Worm (Caenorhabditis elegans): Measurements from ENCODE around the gene vrp-1.

Gene vrp-1

ce11 chrIV:3001500-3001899, 10.9 kb upstream of the vrp-1 start:
- TF ChIP-seq lin-32 (GFP tag; optimal IDR thresholded peaks at IDR 0.05): no peak
- no peak for TF ChIP-seq mab-5 (tag; optimal IDR thresholded peaks at IDR 0.05)
- TF ChIP-seq unc-39 (tag; optimal IDR thresholded peaks at IDR 0.05): no peak
- no peak for TF ChIP-seq tbx-8 (GFP tag; optimal IDR thresholded peaks at IDR 0.05)
- TF ChIP-seq zip-8 (tag; optimal IDR thresholded peaks at IDR 0.05): no peak
- TF ChIP-seq cnd-1 (tag; optimal IDR thresholded peaks at IDR 0.05): no peak
- TF ChIP-seq ceh-83 (GFP tag; optimal IDR thresholded peaks at IDR 0.05): no peak
- no peak for TF ChIP-seq ces-1 (GFP tag; optimal IDR thresholded peaks at IDR 0.05)
- TF ChIP-seq sptf-1 (tag; optimal IDR thresholded peaks at IDR 0.05): no peak
- no peak for TF ChIP-seq mls-2 (tag; optimal IDR thresholded peaks at IDR 0.05)
- no peak for TF ChIP-seq ceh-39 (tag; optimal IDR thresholded peaks at IDR 0.05)
- TF ChIP-seq nhr-12 (tag; optimal IDR thresholded peaks at IDR 0.05): no peak
- TF ChIP-seq elt-1 (tag; optimal IDR thresholded peaks at IDR 0.05; ENCODE audit: borderline replicate concordance, insufficient read depth): no peak
- TF ChIP-seq pha-4 (tag; optimal IDR thresholded peaks at IDR 0.05): no peak
- no peak for TF ChIP-seq blmp-1 (tag; optimal IDR thresholded peaks at IDR 0.05)
- no peak for TF ChIP-seq snpc-4 (tag; optimal IDR thresholded peaks at IDR 0.05)
- no peak for TF ChIP-seq bed-3 (GFP tag; optimal IDR thresholded peaks at IDR 0.05)
- TF ChIP-seq sem-2 (GFP tag; optimal IDR thresholded peaks at IDR 0.05): no peak
- TF ChIP-seq elt-3 (tag; optimal IDR thresholded peaks at IDR 0.05): no peak

- TF ChIP-seq drap-1 (GFP tag; optimal IDR thresholded peaks at IDR 0.05) (no peak), unc-120 (tag; optimal IDR thresholded peaks at IDR 0.05; ENCODE audit: poor library complexity, severe bottlenecking) (no peak), tbx-8 (GFP tag; optimal IDR thresholded peaks at IDR 0.05) (no peak), snpc-4 (tag; optimal IDR thresholded peaks at IDR 0.05) (no peak), lin-32 (GFP tag; optimal IDR thresholded peaks at IDR 0.05) (no peak), zip-8 (tag; optimal IDR thresholded peaks at IDR 0.05) (no peak), bed-3 (GFP tag; optimal IDR thresholded peaks at IDR 0.05) (no peak), ceh-43 (GFP tag; optimal IDR thresholded peaks at IDR 0.05) (no peak), nhr-237 (tag; optimal IDR thresholded peaks at IDR 0.05) (no peak)
Observed at ce11 chrIV:3002807-3003206, 9.6 kb upstream of the vrp-1 start.

- TF ChIP-seq unc-39 (tag; optimal IDR thresholded peaks at IDR 0.05) (no peak), elt-1 (tag; optimal IDR thresholded peaks at IDR 0.05; ENCODE audit: borderline replicate concordance, insufficient read depth) (no peak), ces-1 (GFP tag; optimal IDR thresholded peaks at IDR 0.05) (no peak), unc-120 (tag; optimal IDR thresholded peaks at IDR 0.05; ENCODE audit: poor library complexity, severe bottlenecking) (no peak), snpc-4 (tag; optimal IDR thresholded peaks at IDR 0.05) (no peak), lin-13 (tag; optimal IDR thresholded peaks at IDR 0.05) (no peak)
Observed at ce11 chrIV:3008828-3009227, 3.6 kb upstream of the vrp-1 start, which contains the start of gene Y54G2A.73. TSS of gene Y54G2A.73 (minus strand) at chrIV:3008892.

- TF ChIP-seq bed-3 (GFP tag; optimal IDR thresholded peaks at IDR 0.05) (no peak), elt-3 (tag; optimal IDR thresholded peaks at IDR 0.05) (no peak), lsy-2 (tag; optimal IDR thresholded peaks at IDR 0.05) (no peak), ceh-39 (tag; optimal IDR thresholded peaks at IDR 0.05) (no peak), drap-1 (GFP tag; optimal IDR thresholded peaks at IDR 0.05) (no peak), M03D4.4 (tag; optimal IDR thresholded peaks at IDR 0.05) (no peak), mep-1 (tag; optimal IDR thresholded peaks at IDR 0.05) (no peak), sptf-1 (tag; optimal IDR thresholded peaks at IDR 0.05) (no peak), elt-1 (tag; optimal IDR thresholded peaks at IDR 0.05; ENCODE audit: borderline replicate concordance, insufficient read depth) (no peak), cnd-1 (tag; optimal IDR thresholded peaks at IDR 0.05) (no peak), unc-39 (tag; optimal IDR thresholded peaks at IDR 0.05) (no peak), nhr-28 (tag; optimal IDR thresholded peaks at IDR 0.05) (no peak)
Observed at ce11 chrIV:3011647-3012046, 740 bp upstream of the vrp-1 start.

- peak; percentile 52 for TF ChIP-seq unc-120 (tag; optimal IDR thresholded peaks at IDR 0.05; ENCODE audit: poor library complexity, severe bottlenecking)
- no peak for TF ChIP-seq ham-2 (GFP tag; optimal IDR thresholded peaks at IDR 0.05)
- TF ChIP-seq nhr-2 (tag; optimal IDR thresholded peaks at IDR 0.05): peak; percentile 63
- peak; percentile 84 for TF ChIP-seq elt-1 (tag; optimal IDR thresholded peaks at IDR 0.05; ENCODE audit: borderline replicate concordance, insufficient read depth)
- peak; percentile 97 for TF ChIP-seq unc-62 (GFP tag; optimal IDR thresholded peaks at IDR 0.05)
Observed at ce11 chrIV:3014610-3015009, 2.2 kb downstream of the vrp-1 start.

Data from whole organism, mixed stage, embryonic.